Worm (Caenorhabditis elegans) whole organism, midembryonic: ENCODE data around the gene R07E4.1.

ENCODE experiments used
- T22C8.4 ChIP-seq: fragments of 200-800 bp; sonication (Bioruptor generic); IDR thresholded peaks from 2 replicates; pipeline ENCODE4 v1.3.6; 2022; ENCODE audit warnings: missing genetic modification characterization, missing compliant biosample characterization
- flt-1 ChIP-seq: fragments of 200-800 bp; sonication (Bioruptor generic); IDR thresholded peaks from 2 replicates; pipeline ENCODE4 v1.3.6; 2022; ENCODE audit warnings: missing genetic modification characterization, missing compliant biosample characterization
- klf-2 ChIP-seq: fragments of 200-800 bp; sonication (Bioruptor generic); conservative IDR thresholded peaks from 2 replicates; pipeline ENCODE4 v1.3.6; 2022; ENCODE audit warnings: missing genetic modification reagents, missing genetic modification characterization, missing compliant biosample characterization
- med-1 ChIP-seq: sonication (generic microtip); optimal IDR thresholded peaks from 2 replicates; lab custom pipeline; 2017; ENCODE audit warnings: missing genetic modification characterization, mild to moderate bottlenecking, missing compliant biosample characterization, antibody characterized with exemption, missing genetic modification reagents; ENCODE audit not compliant: insufficient read depth

ce11 chrX:5956130-5956529, 2.8 kb upstream of the R07E4.1 start:
- TF ChIP-seq med-1 (GFP tag; lab: Kevin White, UChicago) (no peak), T22C8.4 (GFP tag; lab: Robert Waterston, UW) (no peak), klf-2 (GFP tag; lab: Robert Waterston, UW) (no peak), flt-1 (no peak)
